Fruit fly (Drosophila melanogaster) whole organism, embryonic: Measurements from ENCODE around the gene Cbl.

Experiments
- Adf1 ChIP-seq: fragments of 200-800 bp; sonication (Bioruptor generic); IDR thresholded peaks from 2 replicates; pipeline ENCODE4 v1.3.6; 2022; ENCODE audit warnings: missing biosample characterization, missing genetic modification characterization
- Atf-2 ChIP-seq: fragments of 200-800 bp; sonication (Bioruptor generic); optimal IDR thresholded peaks from 2 replicates; lab custom pipeline; 2016; ENCODE audit warnings: missing biosample characterization, missing genetic modification characterization
- CG10565 ChIP-seq: fragments of 200-800 bp; sonication (Bioruptor generic); optimal IDR thresholded peaks from 3 replicates; lab custom pipeline; 2016; ENCODE audit warnings: missing biosample characterization, mild to moderate bottlenecking, missing genetic modification characterization
- CG10979 ChIP-seq: fragments of 200-800 bp; sonication (Bioruptor generic); optimal IDR thresholded peaks from 2 replicates; lab custom pipeline; 2018; ENCODE audit warnings: missing biosample characterization, mild to moderate bottlenecking, missing genetic modification characterization, moderate library complexity
- CG11696 ChIP-seq: fragments of 200-800 bp; sonication (Bioruptor generic); IDR thresholded peaks from 2 replicates; pipeline ENCODE4 v1.3.6; 2022; ENCODE audit warnings: missing biosample characterization, missing genetic modification characterization
- CG12219 ChIP-seq: fragments of 200-800 bp; sonication (Bioruptor generic); optimal IDR thresholded peaks from 3 replicates; lab custom pipeline; 2018; ENCODE audit warnings: missing biosample characterization, mild to moderate bottlenecking, missing genetic modification characterization
- CG14050 ChIP-seq: fragments of 200-800 bp; sonication (Bioruptor generic); IDR thresholded peaks from 3 replicates; pipeline ENCODE4 v1.3.6; 2022; ENCODE audit warnings: missing biosample characterization, missing genetic modification characterization
- CG14860 ChIP-seq: fragments of 200-800 bp; sonication (Bioruptor generic); IDR thresholded peaks from 3 replicates; pipeline ENCODE4 v1.3.6; 2022; ENCODE audit warnings: missing biosample characterization, missing genetic modification characterization; ENCODE audit not compliant: partially characterized antibody
- CG15269 ChIP-seq: fragments of 200-800 bp; sonication (Bioruptor generic); optimal IDR thresholded peaks from 2 replicates; lab custom pipeline; 2018; ENCODE audit warnings: missing biosample characterization, mild to moderate bottlenecking, missing genetic modification characterization, moderate library complexity
- CG16779 ChIP-seq: fragments of 200-800 bp; sonication (Bioruptor generic); IDR thresholded peaks from 2 replicates; pipeline ENCODE4 v1.3.6; 2022; ENCODE audit warnings: missing biosample characterization, missing genetic modification characterization
- CG16815 ChIP-seq: fragments of 200-800 bp; sonication (Bioruptor generic); optimal IDR thresholded peaks from 3 replicates; lab custom pipeline; 2017; ENCODE audit warnings: missing biosample characterization, mild to moderate bottlenecking, missing genetic modification characterization
- CG30020 ChIP-seq: fragments of 200-800 bp; optimal IDR thresholded peaks from 2 replicates; lab custom pipeline; 2019; ENCODE audit warnings: missing biosample characterization, mild to moderate bottlenecking, missing genetic modification characterization, moderate library complexity
- CG3995 ChIP-seq: fragments of 200-800 bp; sonication (Bioruptor generic); optimal IDR thresholded peaks from 3 replicates; lab custom pipeline; 2016; ENCODE audit warnings: missing biosample characterization, missing genetic modification characterization
- CG6175 ChIP-seq: fragments of 200-800 bp; sonication (Bioruptor generic); IDR thresholded peaks from 3 replicates; pipeline ENCODE4 v1.3.6; 2022; ENCODE audit warnings: missing biosample characterization, missing genetic modification characterization
- CG6813 ChIP-seq: fragments of 200-800 bp; sonication (Bioruptor generic); optimal IDR thresholded peaks from 2 replicates; lab custom pipeline; 2017; ENCODE audit warnings: missing biosample characterization, missing genetic modification characterization, mild to moderate bottlenecking, moderate library complexity, missing genetic modification reagents
- CG9437 ChIP-seq: fragments of 200-800 bp; sonication (Bioruptor generic); optimal IDR thresholded peaks from 2 replicates; lab custom pipeline; 2018; ENCODE audit warnings: missing biosample characterization, mild to moderate bottlenecking, missing genetic modification characterization
- CoRest ChIP-seq: fragments of 200-800 bp; sonication (Bioruptor generic); optimal IDR thresholded peaks from 3 replicates; lab custom pipeline; 2018; ENCODE audit warnings: missing biosample characterization, mild to moderate bottlenecking, missing genetic modification characterization, moderate library complexity
- D19B ChIP-seq: fragments of 200-800 bp; sonication (Bioruptor generic); optimal IDR thresholded peaks from 2 replicates; lab custom pipeline; 2017; ENCODE audit warnings: missing biosample characterization, mild to moderate bottlenecking, missing genetic modification characterization
- Drgx ChIP-seq: fragments of 200-800 bp; sonication (Bioruptor generic); IDR thresholded peaks from 2 replicates; pipeline ENCODE4 v1.3.6; 2022; ENCODE audit warnings: missing biosample characterization, missing genetic modification characterization
- Gsc ChIP-seq: fragments of 200-800 bp; sonication (Bioruptor generic); IDR thresholded peaks from 2 replicates; pipeline ENCODE4 v1.3.6; 2022; ENCODE audit warnings: missing biosample characterization, missing genetic modification characterization
- Hey ChIP-seq: fragments of 200-800 bp; sonication (Bioruptor generic); optimal IDR thresholded peaks from 3 replicates; lab custom pipeline; 2018; ENCODE audit warnings: missing biosample characterization, mild to moderate bottlenecking, missing genetic modification characterization
- MBD-R2 ChIP-seq: fragments of 200-800 bp; sonication (Bioruptor generic); IDR thresholded peaks from 2 replicates; pipeline ENCODE4 v1.3.6; 2022; ENCODE audit warnings: missing biosample characterization, missing genetic modification characterization
- ab ChIP-seq: fragments of 200-800 bp; sonication (Bioruptor generic); optimal IDR thresholded peaks from 2 replicates; lab custom pipeline; 2016; ENCODE audit warnings: missing biosample characterization, missing genetic modification characterization
- abd-A ChIP-seq: fragments of 200-800 bp; sonication (Bioruptor generic); optimal IDR thresholded peaks from 3 replicates; lab custom pipeline; 2019; ENCODE audit warnings: missing biosample characterization, mild to moderate bottlenecking, missing genetic modification characterization, moderate library complexity
- amos ChIP-seq: fragments of 200-800 bp; sonication (Bioruptor generic); IDR thresholded peaks from 2 replicates; pipeline ENCODE4 v1.3.6; 2022; ENCODE audit warnings: missing biosample characterization, missing genetic modification characterization; ENCODE audit not compliant: partially characterized antibody
- bigmax ChIP-seq: fragments of 200-800 bp; sonication (Bioruptor generic); optimal IDR thresholded peaks from 2 replicates; lab custom pipeline; 2018; ENCODE audit warnings: missing biosample characterization, mild to moderate bottlenecking, missing genetic modification characterization
- dm ChIP-seq: fragments of 200-800 bp; sonication (Bioruptor generic); optimal IDR thresholded peaks from 3 replicates; lab custom pipeline; 2016; ENCODE audit warnings: missing biosample characterization, missing genetic modification characterization
- en ChIP-seq: fragments of 200-800 bp; sonication (Bioruptor generic); optimal IDR thresholded peaks from 2 replicates; lab custom pipeline; 2016; ENCODE audit warnings: missing biosample characterization, missing genetic modification characterization
- eve ChIP-seq, 2 experiments: fragments of >200 bp; optimal IDR thresholded peaks; 2 replicates each; lab custom pipeline; 2017; ENCODE audit warnings: missing biosample characterization in 2 of 2, missing genetic modification characterization in 2 of 2
- exex ChIP-seq: fragments of 200-800 bp; sonication (Bioruptor generic); optimal IDR thresholded peaks from 4 replicates; lab custom pipeline; 2018; ENCODE audit warnings: missing biosample characterization, mild to moderate bottlenecking, missing genetic modification characterization, moderate library complexity
- fd102C ChIP-seq: fragments of 200-800 bp; sonication (Bioruptor generic); optimal IDR thresholded peaks from 2 replicates; lab custom pipeline; 2018; ENCODE audit warnings: missing biosample characterization, mild to moderate bottlenecking, missing genetic modification characterization, moderate library complexity
- fru ChIP-seq: fragments of >200 bp; optimal IDR thresholded peaks from 2 replicates; lab custom pipeline; 2017
- gsb ChIP-seq: fragments of 200-800 bp; sonication (Bioruptor generic); IDR thresholded peaks from 2 replicates; pipeline ENCODE4 v1.3.6; 2022; ENCODE audit warnings: missing biosample characterization, missing genetic modification characterization
- insv ChIP-seq, 2 experiments: fragments of 200-800 bp; sonication (Bioruptor generic); optimal IDR thresholded peaks; 3 replicates each; lab custom pipeline; 2016 to 2018; ENCODE audit warnings: missing biosample characterization in 2 of 2, missing genetic modification characterization in 2 of 2
- inv ChIP-seq: fragments of 200-800 bp; sonication (Bioruptor generic); IDR thresholded peaks from 2 replicates; pipeline ENCODE4 v1.3.6; 2022; ENCODE audit warnings: missing biosample characterization, missing genetic modification characterization; ENCODE audit not compliant: partially characterized antibody
- kni ChIP-seq: fragments of 200-800 bp; sonication (Bioruptor generic); optimal IDR thresholded peaks from 3 replicates; lab custom pipeline; 2017; ENCODE audit warnings: mild to moderate bottlenecking, missing biosample characterization, missing genetic modification reagents, missing genetic modification characterization
- lbe ChIP-seq: fragments of 200-800 bp; sonication (Bioruptor generic); optimal IDR thresholded peaks from 2 replicates; lab custom pipeline; 2016; ENCODE audit warnings: missing biosample characterization, mild to moderate bottlenecking, missing genetic modification characterization
- lmd ChIP-seq: fragments of 200-800 bp; sonication (Bioruptor generic); IDR thresholded peaks from 2 replicates; pipeline ENCODE4 v1.3.6; 2022; ENCODE audit warnings: missing biosample characterization, missing genetic modification characterization
- lola ChIP-seq, 3 experiments: fragments of >200 bp in 2 of 3; fragments of 200-800 bp in 1 of 3; sonication (Bioruptor generic) in 1 of 3; optimal IDR thresholded peaks; 2 replicates each; lab custom pipeline; 2017 to 2019; ENCODE audit warnings: missing biosample characterization in 3 of 3, missing genetic modification characterization in 3 of 3, mild to moderate bottlenecking in 1 of 3, moderate library complexity in 1 of 3
- pb ChIP-seq: fragments of 200-800 bp; sonication (Bioruptor generic); optimal IDR thresholded peaks from 3 replicates; lab custom pipeline; 2016; ENCODE audit warnings: missing biosample characterization, missing genetic modification characterization
- row ChIP-seq: fragments of 200-800 bp; sonication (Bioruptor generic); IDR thresholded peaks from 3 replicates; pipeline ENCODE4 v1.3.6; 2022; ENCODE audit warnings: missing biosample characterization, missing genetic modification characterization
- slbo ChIP-seq: fragments of 200-800 bp; sonication (Bioruptor generic); IDR thresholded peaks from 2 replicates; pipeline ENCODE4 v1.3.6; 2022; ENCODE audit warnings: missing biosample characterization, missing genetic modification characterization
- sob ChIP-seq: fragments of 200-800 bp; sonication (Bioruptor generic); IDR thresholded peaks from 2 replicates; pipeline ENCODE4 v1.3.6; 2022; ENCODE audit warnings: missing biosample characterization, missing genetic modification characterization
- sqz ChIP-seq: fragments of 200-800 bp; sonication (Bioruptor generic); optimal IDR thresholded peaks from 3 replicates; lab custom pipeline; 2018; ENCODE audit warnings: missing biosample characterization, mild to moderate bottlenecking, missing genetic modification characterization
- tgo ChIP-seq: fragments of 200-800 bp; sonication (Bioruptor generic); IDR thresholded peaks from 3 replicates; pipeline ENCODE4 v1.3.6; 2022; ENCODE audit warnings: missing biosample characterization, missing genetic modification characterization
- tin ChIP-seq: fragments of 200-800 bp; sonication (Bioruptor generic); optimal IDR thresholded peaks from 3 replicates; lab custom pipeline; 2016; ENCODE audit warnings: missing biosample characterization, missing genetic modification characterization
- trem ChIP-seq: fragments of 200-800 bp; optimal IDR thresholded peaks from 3 replicates; lab custom pipeline; 2019; ENCODE audit warnings: missing biosample characterization, mild to moderate bottlenecking, missing genetic modification characterization, moderate library complexity
- zfh1 ChIP-seq: fragments of 200-800 bp; sonication (Bioruptor generic); IDR thresholded peaks from 3 replicates; pipeline ENCODE4 v1.3.6; 2022; ENCODE audit warnings: missing biosample characterization, missing genetic modification characterization
- zfh2 ChIP-seq: fragments of 200-800 bp; sonication (Bioruptor generic); optimal IDR thresholded peaks from 2 replicates; lab custom pipeline; 2016; ENCODE audit warnings: missing biosample characterization, missing genetic modification characterization

The Cbl gene

DNA sequence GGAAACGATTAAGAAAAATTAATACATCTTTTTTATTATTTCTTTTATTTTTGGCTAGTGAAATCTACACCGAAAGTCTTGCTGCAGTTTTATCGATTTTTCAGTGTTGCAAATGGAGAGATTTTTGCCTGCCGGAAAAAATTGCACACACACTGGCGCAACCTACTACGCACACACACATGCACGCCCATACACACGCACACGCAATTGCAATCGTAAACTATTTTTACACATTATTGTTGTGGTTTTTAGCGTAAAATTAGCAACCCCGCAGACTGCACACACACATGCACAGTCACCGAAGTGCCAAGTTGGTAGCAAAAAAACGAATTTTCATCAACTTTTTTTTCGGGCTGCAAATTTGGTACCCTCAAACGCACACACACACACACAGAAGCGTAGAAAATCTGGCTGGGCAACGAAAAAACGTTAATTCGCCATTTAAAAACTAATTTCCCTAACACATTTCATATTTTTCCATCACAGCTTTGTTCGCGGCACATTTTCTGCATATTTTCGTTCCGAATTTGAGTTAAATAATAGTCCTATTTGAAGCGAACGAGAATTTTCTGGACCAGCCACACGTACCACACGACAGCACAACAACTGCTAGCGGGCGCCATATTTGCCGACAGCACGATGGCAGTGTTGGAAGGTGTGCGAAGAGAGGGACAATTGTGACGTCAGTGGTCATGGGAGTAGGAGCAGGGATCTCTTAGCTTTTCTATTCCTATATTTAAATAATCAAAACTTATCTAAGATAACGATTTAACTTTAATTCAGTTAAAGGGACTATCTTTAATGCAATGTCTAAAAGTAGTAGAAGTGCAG, 17.2 kb downstream of the Cbl start, which contains the start of gene Unr (continued):
- peak; percentile 68 for TF ChIP-seq CoRest (tag; lab: Kevin White, UChicago)
- peak; percentile 71 for TF ChIP-seq tin
- TF ChIP-seq abd-A (tag; lab: Kevin White, UChicago): no peak
- TF ChIP-seq lola (GFP tag; optimal IDR thresholded peaks at IDR 0.05; lab: Kevin White, UChicago): peak in 2 of 3 experiments; percentile 48 to 60
- TF ChIP-seq sqz (GFP tag; lab: Kevin White, UChicago): peak; percentile 42
- no peak for TF ChIP-seq bigmax (GFP tag; lab: Kevin White, UChicago)
- TF ChIP-seq dm (GFP tag; lab: Kevin White, UChicago): peak; percentile 69
- no peak for TF ChIP-seq CG10565 (GFP tag; lab: Kevin White, UChicago)
- peak; percentile 68 for TF ChIP-seq Drgx (GFP tag; lab: Robert Waterston, UW)
- no peak for TF ChIP-seq kni (GFP tag; lab: Kevin White, UChicago)
- peak; percentile 42; the same call in 1 of the 2 replicates for TF ChIP-seq gsb (GFP tag; lab: Robert Waterston, UW)
- peak; percentile 78; the same call in 2 of the 3 replicates for TF ChIP-seq CG6175 (GFP tag; lab: Robert Waterston, UW)
- no peak for TF ChIP-seq Gsc
- peak; percentile 18 for TF ChIP-seq en (GFP tag; lab: Kevin White, UChicago)
- TF ChIP-seq CG16779 (GFP tag; lab: Robert Waterston, UW): peak; percentile 83
- TF ChIP-seq CG12219 (GFP tag; lab: Kevin White, UChicago): peak; percentile 55
- no peak; the same call in 1 of the 2 replicates for TF ChIP-seq amos (GFP tag; lab: Robert Waterston, UW)
- TF ChIP-seq CG14860 (GFP tag; lab: Robert Waterston, UW): peak; percentile 15; the same call in 1 of the 3 replicates
- TF ChIP-seq CG14050 (GFP tag; lab: Robert Waterston, UW): peak; percentile 51; the same call in 2 of the 3 replicates
- TF ChIP-seq insv (GFP tag; optimal IDR thresholded peaks at IDR 0.05; lab: Kevin White, UChicago): peak in 1 of 2 experiments; percentile 42
- TF ChIP-seq eve (GFP tag; optimal IDR thresholded peaks at IDR 0.05; lab: Kevin White, UChicago): no peak
- TF ChIP-seq CG11696 (GFP tag; lab: Robert Waterston, UW): peak; percentile 71
- peak; percentile 42 for TF ChIP-seq CG16815 (GFP tag; lab: Kevin White, UChicago)
- peak; percentile 49 for TF ChIP-seq CG3995 (GFP tag; lab: Kevin White, UChicago)
- peak; percentile 73 for TF ChIP-seq Atf-2 (GFP tag; lab: Kevin White, UChicago)
- peak; percentile 61 for TF ChIP-seq CG10979 (tag; lab: Kevin White, UChicago)
- TF ChIP-seq MBD-R2 (GFP tag; lab: Robert Waterston, UW): peak; percentile 77
- TF ChIP-seq slbo (GFP tag; lab: Robert Waterston, UW): peak; percentile 89
- peak; percentile 29 for TF ChIP-seq fd102C (GFP tag; lab: Kevin White, UChicago)
- TF ChIP-seq fru (lab: Kevin White, UChicago): no peak
- peak; percentile 88 for TF ChIP-seq zfh2 (GFP tag; lab: Kevin White, UChicago)
- TF ChIP-seq tgo (GFP tag; lab: Robert Waterston, UW): peak; percentile 76
- peak; percentile 86 for TF ChIP-seq row (GFP tag; lab: Robert Waterston, UW)
- peak; percentile 76 for TF ChIP-seq CG6813 (GFP tag; lab: Kevin White, UChicago)
- TF ChIP-seq CG15269 (tag; lab: Kevin White, UChicago): peak; percentile 79
- TF ChIP-seq Hey (tag; lab: Kevin White, UChicago): no peak
- peak; percentile 85 for TF ChIP-seq lmd (GFP tag; lab: Robert Waterston, UW)
- peak; percentile 34 for TF ChIP-seq exex (tag; lab: Kevin White, UChicago)
- no peak for TF ChIP-seq inv (GFP tag; lab: Robert Waterston, UW)
- TF ChIP-seq CG9437 (GFP tag; lab: Kevin White, UChicago): peak; percentile 58
- peak; percentile 85 for TF ChIP-seq sob (GFP tag; lab: Robert Waterston, UW)
- peak; percentile 61 for TF ChIP-seq ab (GFP tag; lab: Kevin White, UChicago)
- peak; percentile 64 for TF ChIP-seq lbe (GFP tag; lab: Kevin White, UChicago)
- TF ChIP-seq pb (GFP tag; lab: Kevin White, UChicago): peak; percentile 53
- TF ChIP-seq trem (tag; lab: Kevin White, UChicago): peak; percentile 63
- peak; percentile 45 for TF ChIP-seq D19B
- TF ChIP-seq CG30020 (tag; lab: Kevin White, UChicago): peak; percentile 8
- peak; percentile 68 for TF ChIP-seq Adf1
- TF ChIP-seq zfh1 (GFP tag; lab: Robert Waterston, UW): peak; percentile 86
